Worm (Caenorhabditis elegans) whole organism, L2 larva: ENCODE results near the gene ints-13.

Experiments used
- C34F6.9 ChIP-seq: fragments of 150-350 bp; optimal IDR thresholded peaks from 2 replicates; lab custom pipeline; 2014; ENCODE audit warnings: missing biosample characterization, missing genetic modification characterization
- R02D3.7 ChIP-seq: fragments of 150-350 bp; optimal IDR thresholded peaks from 2 replicates; lab custom pipeline; 2014; ENCODE audit warnings: missing biosample characterization, missing genetic modification characterization
- Y55F3AM.14 ChIP-seq: fragments of 200-800 bp; sonication (Bioruptor generic); optimal IDR thresholded peaks from 2 replicates; lab custom pipeline; 2018; ENCODE audit warnings: mild to moderate bottlenecking, missing genetic modification characterization, missing compliant biosample characterization
- ZK546.5 ChIP-seq: sonication (generic microtip); optimal IDR thresholded peaks from 2 replicates; lab custom pipeline; 2017; ENCODE audit warnings: missing biosample characterization, missing genetic modification characterization
- alr-1 ChIP-seq: fragments of 150-350 bp; optimal IDR thresholded peaks from 2 replicates; lab custom pipeline; 2014; ENCODE audit warnings: missing biosample characterization, missing genetic modification characterization
- aly-2 ChIP-seq: fragments of 150-350 bp; optimal IDR thresholded peaks from 2 replicates; lab custom pipeline; 2014; ENCODE audit warnings: missing biosample characterization, missing genetic modification characterization
- ama-1 ChIP-seq: fragments of 150-350 bp; optimal IDR thresholded peaks from 2 replicates; lab custom pipeline; 2018; ENCODE audit warnings: inconsistent platforms
- blmp-1 ChIP-seq: sonication (generic microtip); optimal IDR thresholded peaks from 2 replicates; lab custom pipeline; 2017; ENCODE audit warnings: missing genetic modification characterization, mild to moderate bottlenecking, missing compliant biosample characterization, antibody characterized with exemption, moderate library complexity; ENCODE audit not compliant: insufficient read depth
- ceh-16 ChIP-seq: fragments of 150-350 bp; optimal IDR thresholded peaks from 2 replicates; lab custom pipeline; 2014; ENCODE audit warnings: missing biosample characterization, missing genetic modification characterization
- crh-2 ChIP-seq: sonication (generic microtip); optimal IDR thresholded peaks from 2 replicates; lab custom pipeline; 2017; ENCODE audit warnings: missing biosample characterization, missing genetic modification characterization
- dmd-4 ChIP-seq: sonication (generic microtip); optimal IDR thresholded peaks from 2 replicates; lab custom pipeline; 2017; ENCODE audit warnings: missing biosample characterization, missing genetic modification characterization
- egl-27 ChIP-seq: sonication (generic microtip); optimal IDR thresholded peaks from 3 replicates; lab custom pipeline; 2017; ENCODE audit warnings: missing biosample characterization, missing genetic modification reagents, missing genetic modification characterization
- elt-1 ChIP-seq: fragments of 150-350 bp; optimal IDR thresholded peaks from 2 replicates; lab custom pipeline; 2014; ENCODE audit warnings: missing biosample characterization, missing genetic modification characterization
- gmeb-1 ChIP-seq: fragments of 150-350 bp; optimal IDR thresholded peaks from 2 replicates; lab custom pipeline; 2014; ENCODE audit warnings: missing biosample characterization, missing genetic modification characterization
- lin-11 ChIP-seq: fragments of 150-350 bp; sonication (generic microtip); optimal IDR thresholded peaks from 2 replicates; lab custom pipeline; 2014; ENCODE audit warnings: missing biosample characterization, missing genetic modification characterization, inconsistent platforms, mixed read lengths
- lin-13 ChIP-seq: fragments of 150-350 bp; optimal IDR thresholded peaks from 2 replicates; lab custom pipeline; 2014; ENCODE audit warnings: missing biosample characterization, missing genetic modification reagents, missing genetic modification characterization
- lsy-2 ChIP-seq, 2 experiments: fragments of 150-350 bp in 1 of 2; sonication (generic microtip) in 1 of 2; optimal IDR thresholded peaks; 2 replicates each; lab custom pipeline; 2014 to 2017; ENCODE audit warnings: missing biosample characterization in 2 of 2, missing genetic modification characterization in 2 of 2
- mbf-1 ChIP-seq: sonication (generic microtip); optimal IDR thresholded peaks from 2 replicates; lab custom pipeline; 2017; ENCODE audit warnings: missing biosample characterization, missing genetic modification characterization
- nhr-10 ChIP-seq: sonication (generic microtip); optimal IDR thresholded peaks from 2 replicates; lab custom pipeline; 2017; ENCODE audit warnings: missing biosample characterization, missing genetic modification characterization
- nhr-11 ChIP-seq: fragments of 150-350 bp; optimal IDR thresholded peaks from 2 replicates; lab custom pipeline; 2014; ENCODE audit warnings: missing biosample characterization, missing genetic modification characterization
- nhr-12 ChIP-seq: fragments of 150-350 bp; optimal IDR thresholded peaks from 2 replicates; lab custom pipeline; 2014; ENCODE audit warnings: missing biosample characterization, missing genetic modification characterization
- nhr-21 ChIP-seq: fragments of 150-350 bp; optimal IDR thresholded peaks from 2 replicates; lab custom pipeline; 2014; ENCODE audit warnings: missing biosample characterization, missing genetic modification characterization
- nhr-23 ChIP-seq: fragments of 150-350 bp; optimal IDR thresholded peaks from 2 replicates; lab custom pipeline; 2014; ENCODE audit warnings: missing biosample characterization, missing genetic modification reagents, missing genetic modification characterization
- nhr-237 ChIP-seq: fragments of 150-350 bp; optimal IDR thresholded peaks from 2 replicates; lab custom pipeline; 2014; ENCODE audit warnings: missing biosample characterization, missing genetic modification characterization
- nhr-25 ChIP-seq: fragments of 150-350 bp; sonication (generic microtip); optimal IDR thresholded peaks from 3 replicates; lab custom pipeline; 2014; ENCODE audit warnings: missing biosample characterization, missing genetic modification characterization
- sem-4 ChIP-seq: fragments of 150-350 bp; optimal IDR thresholded peaks from 2 replicates; lab custom pipeline; 2014; ENCODE audit warnings: missing biosample characterization, missing genetic modification reagents, missing genetic modification characterization
- skn-1 ChIP-seq: sonication (generic microtip); optimal IDR thresholded peaks from 2 replicates; lab custom pipeline; 2017; ENCODE audit warnings: missing biosample characterization, missing genetic modification characterization
- sma-3 ChIP-seq: sonication (generic microtip); optimal IDR thresholded peaks from 2 replicates; lab custom pipeline; 2016; ENCODE audit warnings: missing genetic modification reagents, missing genetic modification characterization, missing compliant biosample characterization
- sma-9 ChIP-seq, 2 experiments: fragments of 150-350 bp in 1 of 2; sonication (generic microtip) in 1 of 2; optimal IDR thresholded peaks; 2 replicates each; lab custom pipeline; 2014 to 2016; ENCODE audit warnings: missing genetic modification characterization in 2 of 2, mild to moderate bottlenecking in 1 of 2, missing biosample characterization in 1 of 2, missing compliant biosample characterization in 1 of 2, missing genetic modification reagents in 1 of 2, moderate library complexity in 1 of 2
- snpc-4 ChIP-seq: fragments of 150-350 bp; optimal IDR thresholded peaks from 2 replicates; lab custom pipeline; 2014; ENCODE audit warnings: missing biosample characterization, missing genetic modification characterization
- unc-55 ChIP-seq: fragments of 150-350 bp; sonication (generic microtip); optimal IDR thresholded peaks from 3 replicates; lab custom pipeline; 2014; ENCODE audit warnings: missing biosample characterization, missing genetic modification reagents, missing genetic modification characterization
- unc-62 ChIP-seq: fragments of 150-350 bp; optimal IDR thresholded peaks from 2 replicates; lab custom pipeline; 2014; ENCODE audit warnings: missing biosample characterization, missing genetic modification reagents, missing genetic modification characterization
- ztf-1 ChIP-seq: fragments of 200-800 bp; sonication (Bioruptor generic); conservative IDR thresholded peaks from 2 replicates; pipeline ENCODE4 v1.3.6; 2022; ENCODE audit warnings: missing genetic modification characterization, missing compliant biosample characterization
- ztf-11 ChIP-seq: sonication (generic microtip); optimal IDR thresholded peaks from 2 replicates; lab custom pipeline; 2017; ENCODE audit warnings: missing biosample characterization, missing genetic modification characterization
- ztf-4 ChIP-seq: fragments of 150-350 bp; optimal IDR thresholded peaks from 2 replicates; lab custom pipeline; 2014; ENCODE audit warnings: missing biosample characterization, missing genetic modification characterization

Gene ints-13

DNA sequence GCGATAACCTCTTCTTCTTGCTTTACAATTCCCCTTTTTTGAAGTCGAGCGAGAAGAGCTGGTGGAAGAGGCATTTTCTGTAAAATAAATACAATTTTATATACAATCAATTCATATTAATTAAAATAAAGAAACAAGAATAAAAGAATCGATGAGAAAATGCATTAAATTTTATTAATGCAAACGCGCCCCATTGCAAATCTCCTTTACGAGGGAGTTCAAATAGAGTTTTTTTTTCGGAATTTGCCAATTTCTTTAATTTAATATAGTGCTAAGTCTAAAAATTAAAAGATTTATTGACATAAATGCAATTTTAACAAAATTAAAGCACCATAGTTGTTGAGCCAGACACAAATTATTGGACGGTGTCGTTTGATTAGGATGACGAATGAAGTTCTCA is 24.4 kb upstream of the ints-13 start, which contains the start of gene pqbp-1.1 (continued):
- TF ChIP-seq unc-62 (GFP tag; lab: Kevin White, UChicago) (no peak), aly-2 (no peak), Y55F3AM.14 (GFP tag; lab: Kevin White, UChicago) (no peak), blmp-1 (peak; percentile 49), ztf-1 (GFP tag; lab: Robert Waterston, UW) (no peak), C34F6.9 (tag; lab: Kevin White, UChicago) (peak; percentile 79), nhr-10 (no peak), egl-27 (tag; lab: Kevin White, UChicago) (no peak), alr-1 (tag; lab: Kevin White, UChicago) (no peak), ZK546.5 (tag; lab: Kevin White, UChicago) (no peak), unc-55 (peak; percentile 93), nhr-21 (tag; lab: Kevin White, UChicago) (peak; percentile 67), nhr-11 (tag; lab: Kevin White, UChicago) (no peak), dmd-4 (tag; lab: Kevin White, UChicago) (no peak), snpc-4 (tag; lab: Kevin White, UChicago) (no peak), ztf-4 (tag; lab: Kevin White, UChicago) (no peak)

DNA sequence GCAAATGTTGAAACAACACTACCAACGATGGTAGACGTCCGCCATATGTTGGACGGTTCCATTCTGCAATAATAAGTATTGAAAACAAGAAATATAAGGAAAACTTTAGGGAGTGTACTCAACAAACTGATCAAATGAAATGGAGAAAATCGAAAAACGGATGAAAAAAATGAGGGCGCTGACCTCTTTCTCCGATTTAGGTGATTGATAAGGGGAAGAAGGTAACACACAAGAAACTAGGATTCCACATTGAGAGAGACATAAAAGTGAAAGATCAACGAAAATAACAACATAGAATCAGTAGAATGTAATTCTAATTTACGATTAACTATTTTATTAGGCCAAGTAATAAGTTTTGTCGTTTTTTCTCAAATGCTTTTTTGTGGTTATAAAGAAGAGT is 21.9 kb upstream of the ints-13 start, which contains the start of gene dpy-9:
TSS of gene dpy-9 (minus strand) at position 63 of the 400 bp plus-strand sequence.
- TF ChIP-seq nhr-12 (tag; lab: Kevin White, UChicago) (no peak), ztf-11 (no peak), skn-1 (no peak), mbf-1 (tag; lab: Kevin White, UChicago) (no peak), R02D3.7 (tag; lab: Kevin White, UChicago) (no peak), sma-3 (GFP tag; lab: Kevin White, UChicago) (no peak), alr-1 (tag; lab: Kevin White, UChicago) (no peak), blmp-1 (peak; percentile 18)

DNA sequence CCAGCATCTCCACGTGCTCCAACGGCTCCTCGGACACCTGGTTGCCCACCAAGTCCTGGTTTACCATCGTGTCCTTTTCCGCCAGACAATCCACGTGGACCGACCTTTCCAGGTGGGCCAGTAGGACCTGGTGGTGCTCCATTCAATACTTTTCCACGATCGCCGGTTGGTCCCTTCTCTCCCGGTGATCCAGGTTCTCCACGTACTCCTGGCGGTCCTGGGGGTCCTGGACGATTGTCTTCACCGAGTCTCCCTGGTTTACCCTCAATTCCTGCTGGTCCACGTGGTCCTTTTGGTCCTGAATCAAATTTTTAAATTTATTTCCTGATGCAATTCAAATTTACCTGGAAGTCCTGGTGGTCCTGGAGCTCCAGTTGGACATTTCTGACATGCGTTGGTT is 21.1 kb upstream of the ints-13 start:
- TF ChIP-seq nhr-25 (tag; lab: Kevin White, UChicago) (no peak), dmd-4 (tag; lab: Kevin White, UChicago) (no peak), ceh-16 (tag; lab: Kevin White, UChicago) (no peak), nhr-237 (tag; lab: Kevin White, UChicago) (no peak), sem-4 (tag; lab: Kevin White, UChicago) (no peak)

DNA sequence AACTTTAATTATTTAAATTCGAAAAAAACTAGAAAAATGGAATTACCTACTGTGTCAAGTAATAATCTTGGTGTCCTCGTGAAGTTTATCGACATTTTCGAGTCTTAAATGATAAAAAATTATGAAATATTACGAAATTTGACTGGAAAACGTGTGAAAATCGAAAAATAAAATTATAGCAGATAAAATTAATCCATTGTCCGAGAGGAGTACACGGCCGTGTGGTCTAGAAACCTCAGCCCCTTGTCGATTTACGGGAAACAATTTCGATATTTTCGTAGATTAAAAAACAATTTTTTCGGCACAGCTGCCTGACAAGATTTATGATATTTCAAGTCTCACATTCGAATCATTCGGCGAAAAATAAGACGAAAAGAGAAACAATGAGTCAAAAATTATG is 19.8 kb upstream of the ints-13 start, which contains the start of gene R02D3.8:
TSS of gene R02D3.8 (minus strand) at position 109 of the 400 bp plus-strand sequence.
- TF ChIP-seq nhr-21 (tag; lab: Kevin White, UChicago) (peak; percentile 19), lin-11 (tag; lab: Kevin White, UChicago) (no peak), elt-1 (no peak), C34F6.9 (tag; lab: Kevin White, UChicago) (peak; percentile 45), R02D3.7 (tag; lab: Kevin White, UChicago) (no peak), snpc-4 (tag; lab: Kevin White, UChicago) (no peak), sma-3 (GFP tag; lab: Kevin White, UChicago) (peak; percentile 44), ama-1 (no peak), nhr-25 (tag; lab: Kevin White, UChicago) (peak; percentile 46), dmd-4 (tag; lab: Kevin White, UChicago) (no peak), nhr-10 (no peak), skn-1 (no peak), crh-2 (tag; lab: Kevin White, UChicago) (peak; percentile 22), nhr-23 (tag; lab: Kevin White, UChicago) (no peak), lsy-2 (tag; optimal IDR thresholded peaks at IDR 0.05; lab: Kevin White, UChicago) (peak in 1 of 2 experiments; percentile 70), unc-55 (peak; percentile 50), lin-13 (GFP tag; lab: Kevin White, UChicago) (peak; percentile 10), gmeb-1 (tag; lab: Kevin White, UChicago) (peak; percentile 24), sma-9 (GFP tag; optimal IDR thresholded peaks at IDR 0.05; lab: Kevin White, UChicago) (peak; percentile 62), sma-9 (tag; optimal IDR thresholded peaks at IDR 0.05; lab: Kevin White, UChicago) (no peak), ztf-1 (GFP tag; lab: Robert Waterston, UW) (no peak)
